Fruit fly (Drosophila melanogaster) ovary, adult (tissue): ENCODE measurements around the gene SdicB.
A peak's percentile ranks its signal among the peaks of the same experiment; 100 is the strongest.
"Not testable (repeated sequence)": the region's sequence is repeated elsewhere in the genome, so short reads cannot be mapped to it uniquely, and the experiment has no call there.

ENCODE experiments used
- CG17801 ChIP-seq: fragments of 200-800 bp; optimal IDR thresholded peaks from 2 replicates; lab custom pipeline; 2019; ENCODE audit warnings: missing biosample characterization, mild to moderate bottlenecking, missing genetic modification characterization, moderate library complexity; ENCODE audit not compliant: partially characterized antibody

SdicB gene

dm6 chrX:20231658-20232057, 22.3 kb upstream of the SdicB start:
- no peak for TF ChIP-seq CG17801

dm6 chrX:20224920-20225319, 15.5 kb upstream of the SdicB start, which contains the start of gene Sdic4:
TSS of gene Sdic4 (minus strand) at chrX:20225020.
- not testable (repeated sequence) for TF ChIP-seq CG17801

dm6 chrX:20217159-20217558, 7.8 kb upstream of the SdicB start, which contains the start of gene SdicC:
TSS of gene SdicC (minus strand) at chrX:20217259.
- not testable (repeated sequence) for TF ChIP-seq CG17801

- TF ChIP-seq CG17801, result not testable (repeated sequence)
Measured at dm6 chrX:20201833-20202232, 7.6 kb downstream of the SdicB start, which contains the start of gene SdicA. TSS of gene SdicA (minus strand) at chrX:20201933.

dm6 chrX:20194127-20194526, 15.3 kb downstream of the SdicB start, which contains the start of gene Sdic3:
TSS of gene Sdic3 (minus strand) at chrX:20194227.
- TF ChIP-seq CG17801, result not testable (repeated sequence)

dm6 chrX:20186387-20186786, 23.0 kb downstream of the SdicB start, which contains the start of gene Sdic2:
TSS of gene Sdic2 (minus strand) at chrX:20186487.
- TF ChIP-seq CG17801, result not testable (repeated sequence)

- not testable (repeated sequence) for TF ChIP-seq CG17801
Measured at dm6 chrX:20178538-20178937, 30.9 kb downstream of the SdicB start, which contains the start of gene Sdic1. TSS of gene Sdic1 (minus strand) at chrX:20178638.

- TF ChIP-seq CG17801, result peak; percentile 95
Measured at dm6 chrX:20173464-20173995, 35.9 kb downstream of the SdicB start, which contains the start of gene AnxB10. TSS of gene AnxB10 (minus strand) at chrX:20173514.

dm6 chrX:20169898-20170297, 39.5 kb downstream of the SdicB start, which contains the start of the genes CG9581 and CG9578:
TSS of gene CG9581 (minus strand) at chrX:20169981.
TSS of gene CG9578 (plus strand) at chrX:20170222.
- peak; percentile 8 for TF ChIP-seq CG17801

- TF ChIP-seq CG17801, result peak; percentile 62
Measured at dm6 chrX:20166484-20167038, 42.8 kb downstream of the SdicB start, which contains the start of gene CG9577. TSS of gene CG9577 (plus strand) at chrX:20166673.

dm6 chrX:20165773-20166412, 43.5 kb downstream of the SdicB start, which contains the start of gene Phf7:
TSS of gene Phf7 (minus strand) at chrX:20165830.
- TF ChIP-seq CG17801, result no peak

- TF ChIP-seq CG17801, result no peak
Measured at dm6 chrX:20162586-20162985, 46.8 kb downstream of the SdicB start.

dm6 chrX:20159679-20160140, 49.7 kb downstream of the SdicB start, which contains the start of gene Rab35:
TSS of gene Rab35 (minus strand) at chrX:20159872.
- no peak for TF ChIP-seq CG17801

- TF ChIP-seq CG17801, result peak; percentile 41
Measured at dm6 chrX:20158943-20159385, 50.4 kb downstream of the SdicB start.

dm6 chrX:20158491-20158890, 50.9 kb downstream of the SdicB start:
- TF ChIP-seq CG17801, result no peak

- no peak for TF ChIP-seq CG17801
Measured at dm6 chrX:20155947-20156346, 53.5 kb downstream of the SdicB start.
